Worm (Caenorhabditis elegans) whole organism, mixed stage, embryonic: Measurements from ENCODE around the gene set-17.

Experiments
- blmp-1 ChIP-seq: fragments of 150-350 bp; optimal IDR thresholded peaks from 2 replicates; lab custom pipeline; 2014; ENCODE audit warnings: missing biosample characterization, missing genetic modification characterization
- ceh-39 ChIP-seq: fragments of 150-350 bp; optimal IDR thresholded peaks from 2 replicates; lab custom pipeline; 2014; ENCODE audit warnings: missing biosample characterization, missing genetic modification characterization
- drap-1 ChIP-seq: fragments of 200-800 bp; sonication (Bioruptor generic); optimal IDR thresholded peaks from 3 replicates; lab custom pipeline; 2018; ENCODE audit warnings: mild to moderate bottlenecking, missing genetic modification characterization, missing compliant biosample characterization
- hlh-1 ChIP-seq: fragments of 150-350 bp; optimal IDR thresholded peaks from 2 replicates; lab custom pipeline; 2014; ENCODE audit warnings: missing biosample characterization, missing genetic modification reagents, missing genetic modification characterization
- lin-13 ChIP-seq: fragments of 150-350 bp; optimal IDR thresholded peaks from 2 replicates; lab custom pipeline; 2014; ENCODE audit warnings: missing biosample characterization, missing genetic modification characterization
- lsy-2 ChIP-seq: fragments of 150-350 bp; optimal IDR thresholded peaks from 2 replicates; lab custom pipeline; 2014; ENCODE audit warnings: missing biosample characterization, missing genetic modification characterization
- mep-1 ChIP-seq: fragments of 150-350 bp; optimal IDR thresholded peaks from 2 replicates; lab custom pipeline; 2017; ENCODE audit warnings: missing biosample characterization, missing genetic modification reagents, missing genetic modification characterization, inconsistent platforms
- pha-4 ChIP-seq: fragments of 150-350 bp; optimal IDR thresholded peaks from 2 replicates; lab custom pipeline; 2018; ENCODE audit warnings: missing biosample characterization, missing genetic modification reagents, missing genetic modification characterization
- sptf-1 ChIP-seq: sonication (generic microtip); optimal IDR thresholded peaks from 2 replicates; lab custom pipeline; 2017; ENCODE audit warnings: mild to moderate bottlenecking, missing genetic modification characterization, moderate library complexity, missing compliant biosample characterization
- unc-39 ChIP-seq: fragments of 150-350 bp; optimal IDR thresholded peaks from 2 replicates; lab custom pipeline; 2014; ENCODE audit warnings: missing biosample characterization, missing genetic modification characterization
- unc-62 ChIP-seq: fragments of 150-350 bp; optimal IDR thresholded peaks from 2 replicates; lab custom pipeline; 2014; ENCODE audit warnings: missing biosample characterization, missing genetic modification reagents, missing genetic modification characterization
- zip-8 ChIP-seq: fragments of 150-350 bp; optimal IDR thresholded peaks from 2 replicates; lab custom pipeline; 2014; ENCODE audit warnings: missing biosample characterization, missing genetic modification characterization
- ztf-11 ChIP-seq: fragments of 150-350 bp; optimal IDR thresholded peaks from 2 replicates; lab custom pipeline; 2014; ENCODE audit warnings: missing biosample characterization, missing genetic modification characterization

DNA sequence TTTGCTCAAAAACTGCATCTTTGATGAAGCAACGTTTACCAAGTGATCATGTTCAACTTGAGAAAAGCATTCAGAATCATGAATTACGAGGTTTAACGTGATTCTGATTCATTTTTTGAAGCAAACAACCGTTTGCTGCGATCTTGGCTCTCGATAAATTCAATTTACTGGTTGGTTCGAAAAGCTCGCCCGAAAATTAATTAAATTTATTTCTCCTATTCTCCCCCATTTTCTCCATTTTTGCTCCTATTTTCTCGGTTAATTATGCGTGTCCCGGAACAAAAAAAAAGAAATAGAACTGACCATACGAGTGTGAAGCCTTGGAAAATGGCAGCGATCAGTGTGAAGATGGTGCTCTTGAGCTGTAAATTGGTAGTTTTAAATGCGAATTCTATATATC, 16.6 kb upstream of the set-17 start:
- TF ChIP-seq blmp-1 (no peak), lin-13 (tag; lab: Kevin White, UChicago) (no peak), zip-8 (tag; lab: Kevin White, UChicago) (no peak), unc-62 (no peak), hlh-1 (tag; lab: Kevin White, UChicago) (no peak), pha-4 (tag; lab: Kevin White, UChicago) (no peak), unc-39 (tag; lab: Kevin White, UChicago) (no peak), drap-1 (GFP tag; lab: Kevin White, UChicago) (no peak), ceh-39 (tag; lab: Kevin White, UChicago) (no peak), ztf-11 (tag; lab: Kevin White, UChicago) (no peak), sptf-1 (tag; lab: Kevin White, UChicago) (no peak), lsy-2 (tag; lab: Kevin White, UChicago) (no peak), mep-1 (tag; lab: Kevin White, UChicago) (no peak)
